Worm (Caenorhabditis elegans) whole organism, L4/young adult: ENCODE data around the gene gnrr-3.

Experiments used
- W03F9.2 ChIP-seq: fragments of 150-350 bp; optimal IDR thresholded peaks from 2 replicates; lab custom pipeline; 2014; ENCODE audit warnings: missing biosample characterization, missing genetic modification characterization
- dao-5 ChIP-seq: sonication (generic microtip); optimal IDR thresholded peaks from 2 replicates; lab custom pipeline; 2016; ENCODE audit warnings: missing genotype, missing genetic modification characterization, moderate library complexity, missing compliant biosample characterization
- him-1 ChIP-seq: sonication (generic microtip); optimal IDR thresholded peaks from 2 replicates; lab custom pipeline; 2016; ENCODE audit warnings: missing genotype, missing genetic modification reagents, missing genetic modification characterization, missing compliant biosample characterization

The gnrr-3 gene

ce11 chrX:10049160-10049559, at the start of gene gnrr-3:
TSS of gene gnrr-3 (plus strand) at chrX:10049460.
- TF ChIP-seq dao-5 (tag; lab: Kevin White, UChicago) (no peak), W03F9.2 (tag; lab: Kevin White, UChicago) (no peak), him-1 (no peak)

DNA sequence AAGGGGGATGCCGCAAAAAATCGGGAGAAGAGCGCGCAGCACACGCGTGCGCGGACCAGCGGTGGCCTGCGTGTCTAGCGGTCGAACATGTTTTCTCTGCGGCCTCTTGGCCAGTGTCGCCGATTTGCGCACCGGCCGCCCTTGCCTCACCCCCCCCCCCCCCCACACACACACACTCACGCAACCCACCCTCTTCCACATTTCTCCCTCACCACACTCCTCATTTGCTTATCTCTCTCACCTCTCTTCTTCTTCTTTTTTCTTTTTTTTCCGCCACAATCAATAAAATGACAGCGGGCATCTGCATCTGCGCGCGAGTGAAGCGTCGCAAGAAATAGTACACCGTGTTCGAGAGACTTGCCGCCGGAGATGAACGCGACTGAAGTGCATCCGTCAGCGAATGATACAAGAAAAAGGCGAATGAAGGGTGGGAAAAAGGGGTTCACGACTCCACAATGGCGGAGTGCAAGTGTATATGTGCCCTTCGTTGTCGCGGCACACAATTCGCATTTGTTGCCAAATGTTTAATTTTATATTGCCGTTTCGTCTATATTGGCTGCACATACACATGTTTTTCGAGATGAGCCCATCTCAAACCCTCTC, 49.6 kb upstream of the gnrr-3 start:
- TF ChIP-seq him-1 (peak; percentile 70), W03F9.2 (tag; lab: Kevin White, UChicago) (peak; percentile 39), dao-5 (tag; lab: Kevin White, UChicago) (no peak)

- TF ChIP-seq dao-5 (tag; lab: Kevin White, UChicago) (no peak), W03F9.2 (tag; lab: Kevin White, UChicago) (no peak), him-1 (no peak)
Measured at ce11 chrX:10000635-10001034, 48.6 kb upstream of the gnrr-3 start, which contains the start of gene F19C6.2. TSS of gene F19C6.2 (plus strand) at chrX:10000935.

ce11 chrX:10008664-10009063, 40.6 kb upstream of the gnrr-3 start, which contains the start of gene F19C6.3:
TSS of gene F19C6.3 (minus strand) at chrX:10008764.
- TF ChIP-seq dao-5 (tag; lab: Kevin White, UChicago), result no peak
- TF ChIP-seq W03F9.2 (tag; lab: Kevin White, UChicago), result no peak
- TF ChIP-seq him-1, result no peak

DNA sequence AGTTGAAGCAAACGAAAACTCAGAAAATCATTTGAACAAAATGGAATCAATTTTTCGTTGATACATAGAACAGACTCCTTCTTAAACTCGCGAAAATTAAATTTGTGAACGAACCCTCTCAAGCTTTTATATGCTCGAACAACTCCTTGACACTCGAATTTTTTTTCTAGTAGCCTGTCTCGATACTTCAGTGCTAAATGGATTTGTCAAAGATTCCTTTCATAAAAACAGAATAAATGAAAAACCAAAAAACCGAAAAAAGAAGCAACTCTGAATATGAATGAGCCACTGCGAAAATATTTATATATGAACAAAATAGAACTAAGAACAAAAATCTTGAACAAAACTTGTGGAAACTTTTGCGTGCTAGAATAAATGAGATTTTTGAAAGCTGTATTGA, 39.3 kb upstream of the gnrr-3 start:
- TF ChIP-seq dao-5 (tag; lab: Kevin White, UChicago), result no peak
- no peak for TF ChIP-seq W03F9.2 (tag; lab: Kevin White, UChicago)
- no peak for TF ChIP-seq him-1

ce11 chrX:10017975-10018654, 31.1 kb upstream of the gnrr-3 start, which contains the start of gene F19C6.4:
TSS of gene F19C6.4 (minus strand) at chrX:10018025.
- TF ChIP-seq dao-5 (tag; lab: Kevin White, UChicago), result no peak
- TF ChIP-seq W03F9.2 (tag; lab: Kevin White, UChicago), result no peak
- TF ChIP-seq him-1, result no peak

DNA sequence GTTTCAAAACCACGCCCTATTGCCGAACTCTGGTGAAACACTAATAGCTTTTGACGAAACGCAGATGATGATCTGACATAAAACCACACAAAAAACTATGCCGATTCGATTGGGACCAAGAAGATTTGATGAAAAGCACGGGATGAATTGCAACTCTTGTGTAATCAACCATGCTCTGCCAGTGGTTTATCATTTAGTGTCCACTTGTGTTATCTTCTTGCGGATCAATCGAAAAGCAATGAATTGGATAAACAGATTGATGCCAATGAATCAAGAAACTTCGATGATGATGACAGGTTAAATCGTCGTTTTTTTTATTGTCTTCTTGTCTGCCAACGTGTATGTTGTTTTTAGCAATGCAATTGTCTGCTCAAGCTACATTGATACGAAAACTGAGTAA, 27.2 kb upstream of the gnrr-3 start, which contains the start of gene F42G10.1:
Gene F42G10.1, minus strand, starts transcription at position 151 of the 400 bp plus-strand sequence.
- TF ChIP-seq dao-5 (tag; lab: Kevin White, UChicago) (no peak), W03F9.2 (tag; lab: Kevin White, UChicago) (no peak), him-1 (no peak)

- TF ChIP-seq him-1 (no peak), dao-5 (tag; lab: Kevin White, UChicago) (no peak), W03F9.2 (tag; lab: Kevin White, UChicago) (peak; percentile 12)
Measured at ce11 chrX:10026347-10026746, 22.9 kb upstream of the gnrr-3 start.

- TF ChIP-seq dao-5 (tag; lab: Kevin White, UChicago) (no peak), W03F9.2 (tag; lab: Kevin White, UChicago) (no peak), him-1 (no peak)
Measured at ce11 chrX:10027556-10027955, 21.7 kb upstream of the gnrr-3 start, which contains the start of gene mkk-4. TSS of gene mkk-4 (plus strand) at chrX:10027856.

- TF ChIP-seq him-1 (no peak), W03F9.2 (tag; lab: Kevin White, UChicago) (no peak), dao-5 (tag; lab: Kevin White, UChicago) (no peak)
Measured at ce11 chrX:10030836-10031235, 18.4 kb upstream of the gnrr-3 start, which contains the start of gene sek-6. TSS of gene sek-6 (plus strand) at chrX:10031150.

DNA sequence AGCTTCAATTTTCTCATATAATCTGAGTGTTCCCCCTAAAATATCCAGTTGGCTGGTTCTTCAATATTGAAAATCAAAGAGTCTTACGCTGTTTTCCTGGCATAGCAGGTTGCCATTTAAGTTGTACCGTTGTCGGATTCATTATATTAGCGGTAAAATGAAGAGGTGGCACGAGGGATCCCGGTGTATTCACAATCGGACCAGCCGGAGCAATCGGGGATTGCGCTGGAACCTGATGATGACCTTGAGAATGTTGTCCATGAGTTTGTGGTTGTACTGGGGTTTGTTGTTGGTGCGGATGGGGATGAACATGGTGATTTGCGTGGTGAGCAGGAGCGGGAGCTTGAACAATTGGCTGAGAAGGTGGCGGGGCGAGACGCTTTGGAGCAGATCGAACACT, 4.8 kb upstream of the gnrr-3 start:
- TF ChIP-seq him-1, result no peak
- no peak for TF ChIP-seq dao-5 (tag; lab: Kevin White, UChicago)
- no peak for TF ChIP-seq W03F9.2 (tag; lab: Kevin White, UChicago)

- no peak for TF ChIP-seq W03F9.2 (tag; lab: Kevin White, UChicago)
- TF ChIP-seq dao-5 (tag; lab: Kevin White, UChicago), result no peak
- no peak for TF ChIP-seq him-1
Measured at ce11 chrX:10047325-10047724, 1.9 kb upstream of the gnrr-3 start, which contains the start of gene ZC374.2. TSS of gene ZC374.2 (minus strand) at chrX:10047425.

DNA sequence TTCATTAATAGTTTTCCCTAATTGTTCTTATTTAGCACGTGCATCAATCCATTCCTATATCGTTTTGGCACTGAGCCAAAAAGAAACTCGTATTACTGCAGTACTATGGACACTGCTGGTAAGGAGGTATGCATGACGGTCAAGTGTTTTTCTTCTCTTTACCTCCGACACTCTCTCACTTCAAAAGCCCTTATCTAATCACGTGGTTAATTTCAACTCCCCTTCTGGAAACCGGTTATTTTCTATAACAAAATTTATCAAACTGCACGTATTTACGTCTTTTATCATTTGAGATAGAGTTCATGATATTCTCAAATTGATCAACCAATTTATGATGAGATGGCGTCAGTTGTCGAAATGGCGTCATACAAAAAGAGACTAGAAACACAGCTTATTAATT, 2.4 kb downstream of the gnrr-3 start:
- TF ChIP-seq dao-5 (tag; lab: Kevin White, UChicago) (no peak), W03F9.2 (tag; lab: Kevin White, UChicago) (no peak), him-1 (no peak)

DNA sequence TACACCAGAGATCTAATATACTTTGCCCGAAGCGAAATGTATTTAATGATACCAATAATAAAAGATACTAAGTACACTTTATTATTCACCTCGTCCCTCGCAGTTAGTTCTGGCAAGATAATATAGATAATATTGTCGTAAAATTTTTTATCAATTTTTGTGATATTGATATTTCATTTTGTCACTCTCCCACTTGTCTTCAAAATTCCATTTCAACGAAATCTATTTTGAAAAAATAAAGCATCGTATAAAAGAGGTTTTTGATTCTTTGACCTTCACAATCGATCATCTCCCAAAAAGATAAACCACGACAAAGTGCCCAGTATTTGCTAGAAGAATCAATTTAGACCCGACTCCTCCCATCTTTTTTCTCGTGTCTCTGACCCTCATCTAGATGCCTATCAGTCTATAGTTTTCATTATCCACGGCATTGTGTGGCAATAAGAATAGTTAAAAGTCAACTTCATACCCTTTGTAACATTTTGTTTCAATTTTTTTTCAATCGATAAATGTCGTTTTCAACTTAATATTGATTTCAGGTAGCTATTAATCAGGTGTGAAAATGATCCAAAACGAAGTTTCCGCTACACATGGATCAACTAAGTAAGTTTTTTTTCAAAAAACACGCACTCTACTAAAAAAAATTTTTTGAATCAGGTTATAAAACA, 4.6 kb downstream of the gnrr-3 start, which contains the start of gene cbs-1:
Gene cbs-1, plus strand, starts transcription at position 534 of the 668 bp plus-strand sequence.
- TF ChIP-seq dao-5 (tag; lab: Kevin White, UChicago) (no peak), W03F9.2 (tag; lab: Kevin White, UChicago) (no peak), him-1 (no peak)
